Worm (Caenorhabditis elegans) whole organism, late embryonic: ENCODE results near the gene lron-12.

Experiments used
- K09A11.1 ChIP-seq: sonication (generic microtip); optimal IDR thresholded peaks from 2 replicates; lab custom pipeline; 2017; ENCODE audit warnings: antibody characterized with exemption, mild to moderate bottlenecking, missing genetic modification characterization, missing compliant biosample characterization; ENCODE audit not compliant: insufficient read depth
- ceh-45 ChIP-seq: fragments of 200-800 bp; sonication (Bioruptor generic); IDR thresholded peaks from 2 replicates; pipeline ENCODE4 v1.3.6; 2022; ENCODE audit warnings: missing genetic modification reagents, missing genetic modification characterization, missing compliant biosample characterization

DNA sequence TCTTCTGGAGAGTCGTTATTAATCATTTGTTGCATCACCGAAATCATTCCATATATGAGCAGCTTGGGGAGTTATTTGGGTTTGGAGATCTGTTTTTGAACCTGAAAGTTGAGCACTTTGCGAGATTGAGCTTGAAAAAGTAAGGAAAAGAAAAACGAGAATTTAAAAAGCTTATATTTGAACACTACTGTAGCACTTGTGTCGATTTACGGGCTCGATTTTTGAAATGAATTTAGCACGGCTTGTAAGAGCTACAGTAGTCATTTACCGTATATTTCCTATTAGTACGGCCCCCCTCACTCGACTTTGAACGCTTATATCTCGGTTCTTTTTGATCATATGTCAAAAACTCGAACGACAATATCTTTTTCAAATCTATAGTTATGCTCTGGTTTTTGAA, 34.1 kb downstream of the lron-12 start, which contains the start of gene nob-1:
- no peak for TF ChIP-seq ceh-45 (GFP tag; lab: Robert Waterston, UW)
- TF ChIP-seq K09A11.1 (tag; lab: Kevin White, UChicago), result no peak
